Fruit fly (Drosophila melanogaster): Measurements from ENCODE around the gene CG15725.

DNA sequence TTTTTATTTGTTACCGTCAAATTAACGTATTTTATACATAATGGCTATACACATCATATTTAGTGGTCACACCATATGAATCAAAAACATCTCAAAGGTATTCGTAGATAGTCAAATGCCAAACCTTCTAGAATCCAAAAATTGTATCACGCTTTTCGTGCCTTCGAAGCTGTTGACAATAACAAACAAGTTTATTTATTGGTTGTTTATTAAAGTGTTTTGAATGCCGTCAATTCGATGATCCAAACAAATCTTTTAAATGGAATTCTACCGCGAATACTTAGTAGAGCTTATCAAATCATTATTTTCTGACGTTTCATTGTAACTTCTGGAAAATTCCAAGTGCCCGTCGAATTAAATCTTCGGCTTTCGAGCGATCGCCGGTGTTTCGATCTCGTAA is 38.6 kb upstream of the CG15725 start:
- TF ChIP-seq dsx (GFP tag; optimal IDR thresholded peaks at IDR 0.05; ENCODE audit: poor library complexity, severe bottlenecking) (no peak), CG16779 (tag; optimal IDR thresholded peaks at IDR 0.05) (no peak), CG6808 (GFP tag; optimal IDR thresholded peaks at IDR 0.05) (no peak), OdsH (GFP tag; optimal IDR thresholded peaks at IDR 0.05) (no peak), fd85E (GFP tag; optimal IDR thresholded peaks at IDR 0.05) (no peak), Sox102F (GFP tag; optimal IDR thresholded peaks at IDR 0.05) (no peak), Lpt (GFP tag; optimal IDR thresholded peaks at IDR 0.05) (no peak), CG10669 (GFP tag; optimal IDR thresholded peaks at IDR 0.05) (no peak), Hr38 (GFP tag; optimal IDR thresholded peaks at IDR 0.05) (no peak)

Measured in whole organism, prepupa.